Worm (Caenorhabditis elegans): ENCODE results near the gene eri-12.

eri-12 gene

ce11 chrIV:12207873-12208272 lies 51.2 kb downstream of the eri-12 start:
- TF ChIP-seq dve-1 (tag; optimal IDR thresholded peaks at IDR 0.05) = no peak
- no peak for TF ChIP-seq ztf-16 (tag; optimal IDR thresholded peaks at IDR 0.05)
- no peak for TF ChIP-seq unc-42 (tag; optimal IDR thresholded peaks at IDR 0.05)
- no peak for TF ChIP-seq pat-9 (tag; optimal IDR thresholded peaks at IDR 0.05)
- TF ChIP-seq mec-3 (tag; optimal IDR thresholded peaks at IDR 0.05; ENCODE audit: borderline replicate concordance) = no peak
- TF ChIP-seq pha-2 (tag; optimal IDR thresholded peaks at IDR 0.05) = no peak
- TF ChIP-seq Y22D7AL.16 (tag; optimal IDR thresholded peaks at IDR 0.05) = no peak
- TF ChIP-seq ceh-18 (tag; optimal IDR thresholded peaks at IDR 0.05) = no peak
- TF ChIP-seq ahr-1 (tag; optimal IDR thresholded peaks at IDR 0.05) = no peak
- no peak for TF ChIP-seq hlh-6 (tag; optimal IDR thresholded peaks at IDR 0.05)
- TF ChIP-seq elt-2 (tag; optimal IDR thresholded peaks at IDR 0.05) = no peak
- no peak for TF ChIP-seq dmd-4 (tag; optimal IDR thresholded peaks at IDR 0.05; ENCODE audit: borderline replicate concordance)

- TF ChIP-seq ceh-19 (GFP tag; optimal IDR thresholded peaks at IDR 0.05) = no peak
- no peak for TF ChIP-seq ceh-48 (tag; optimal IDR thresholded peaks at IDR 0.05)
- no peak for TF ChIP-seq hlh-15 (tag; optimal IDR thresholded peaks at IDR 0.05)
- no peak for TF ChIP-seq ceh-6 (GFP tag; optimal IDR thresholded peaks at IDR 0.05)
- TF ChIP-seq pag-3 (tag; optimal IDR thresholded peaks at IDR 0.05; ENCODE audit: borderline replicate concordance) = no peak
- no peak for TF ChIP-seq elt-4 (tag; optimal IDR thresholded peaks at IDR 0.05)
Observed at ce11 chrIV:12208984-12209676, 52.5 kb downstream of the eri-12 start, which contains the start of the genes marb-1 and F35G2.3. TSS of gene marb-1 (minus strand) at chrIV:12209010. TSS of gene F35G2.3 (plus strand) at chrIV:12209626.

ce11 chrIV:12211292-12211691 lies 54.7 kb downstream of the eri-12 start:
- TF ChIP-seq ceh-45 (GFP tag; IDR thresholded peaks at IDR 0.05) = no peak
- no peak for TF ChIP-seq eyg-1 (tag; optimal IDR thresholded peaks at IDR 0.05)
- no peak for TF ChIP-seq unc-86 (tag; optimal IDR thresholded peaks at IDR 0.05)
- no peak for TF ChIP-seq rnt-1 (tag; optimal IDR thresholded peaks at IDR 0.05)
- no peak for TF ChIP-seq sdc-2 (tag; optimal IDR thresholded peaks at IDR 0.05)
- TF ChIP-seq ceh-30 (tag; optimal IDR thresholded peaks at IDR 0.05) = no peak
- TF ChIP-seq unc-42 (tag; optimal IDR thresholded peaks at IDR 0.05) = no peak
- no peak for TF ChIP-seq ceh-19 (GFP tag; optimal IDR thresholded peaks at IDR 0.05)
- TF ChIP-seq elt-2 (tag; optimal IDR thresholded peaks at IDR 0.05) = no peak
- no peak for TF ChIP-seq T23F11.4 (GFP tag; optimal IDR thresholded peaks at IDR 0.05)
- no peak for TF ChIP-seq dve-1 (tag; optimal IDR thresholded peaks at IDR 0.05)
- no peak for TF ChIP-seq pax-1 (tag; optimal IDR thresholded peaks at IDR 0.05)
- no peak for TF ChIP-seq ceh-2 (tag; optimal IDR thresholded peaks at IDR 0.05)
- no peak for TF ChIP-seq pha-2 (tag; optimal IDR thresholded peaks at IDR 0.05)

- TF ChIP-seq hlh-6 (tag; optimal IDR thresholded peaks at IDR 0.05) (no peak), lin-11 (tag; optimal IDR thresholded peaks at IDR 0.05) (no peak), sox-4 (tag; optimal IDR thresholded peaks at IDR 0.05) (no peak), K09A11.1 (tag; optimal IDR thresholded peaks at IDR 0.05; ENCODE audit: insufficient read depth) (no peak), tbx-7 (tag; optimal IDR thresholded peaks at IDR 0.05) (no peak), ceh-45 (GFP tag; IDR thresholded peaks at IDR 0.05) (no peak), hlh-8 (tag; optimal IDR thresholded peaks at IDR 0.05) (no peak), hlh-13 (GFP tag; optimal IDR thresholded peaks at IDR 0.05) (no peak), ets-4 (tag; optimal IDR thresholded peaks at IDR 0.05) (no peak), ceh-6 (GFP tag; optimal IDR thresholded peaks at IDR 0.05) (no peak), C38D4.7 (GFP tag; optimal IDR thresholded peaks at IDR 0.05) (no peak), syd-9 (tag; optimal IDR thresholded peaks at IDR 0.05) (no peak), ref-2 (tag; optimal IDR thresholded peaks at IDR 0.05) (no peak), che-1 (tag; optimal IDR thresholded peaks at IDR 0.05) (no peak)
Observed at ce11 chrIV:12212814-12213213, 56.2 kb downstream of the eri-12 start.
